Worm (Caenorhabditis elegans) whole organism, L4 larva: ENCODE measurements around the gene F59B10.3.

Experiments
- aha-1 ChIP-seq: fragments of 150-350 bp; peaks from one replicate; lab custom pipeline; 2014; ENCODE audit warnings: missing biosample characterization, missing genetic modification characterization
- ceh-44 ChIP-seq: fragments of 200-800 bp; sonication (Bioruptor generic); IDR thresholded peaks from 2 replicates; pipeline ENCODE4 v1.3.6; 2022; ENCODE audit warnings: missing genetic modification reagents, missing genetic modification characterization, missing compliant biosample characterization
- ceh-82 ChIP-seq: sonication (generic microtip); optimal IDR thresholded peaks from 2 replicates; lab custom pipeline; 2017; ENCODE audit warnings: missing biosample characterization, missing genetic modification characterization
- nhr-111 ChIP-seq: fragments of 200-800 bp; sonication (Bioruptor generic); optimal IDR thresholded peaks from 2 replicates; lab custom pipeline; 2018; ENCODE audit warnings: mild to moderate bottlenecking, missing genetic modification characterization, missing compliant biosample characterization
- nhr-237 ChIP-seq: sonication (generic microtip); optimal IDR thresholded peaks from 2 replicates; lab custom pipeline; 2017; ENCODE audit warnings: missing biosample characterization, missing genetic modification characterization
- nhr-76 ChIP-seq: fragments of 150-350 bp; optimal IDR thresholded peaks from 2 replicates; lab custom pipeline; 2014; ENCODE audit warnings: missing biosample characterization, missing genetic modification characterization
- nhr-77 ChIP-seq: fragments of 150-350 bp; optimal IDR thresholded peaks from 2 replicates; lab custom pipeline; 2014; ENCODE audit warnings: missing biosample characterization, missing genetic modification characterization
- pha-4 ChIP-seq, 2 experiments: fragments of 150-350 bp in 1 of 2; fragments of 200-800 bp in 1 of 2; sonication (Bioruptor generic) in 1 of 2; IDR thresholded peaks in 1 of 2; optimal IDR thresholded peaks in 1 of 2; 2 replicates each; pipeline versions ENCODE4 v1.3.6 to Lab custom; 2014 to 2022; ENCODE audit warnings: missing genetic modification characterization in 2 of 2, missing genetic modification reagents in 2 of 2, missing biosample characterization in 1 of 2, missing compliant biosample characterization in 1 of 2
- snpc-4 ChIP-seq: fragments of 150-350 bp; optimal IDR thresholded peaks from 2 replicates; lab custom pipeline; 2014; ENCODE audit warnings: missing biosample characterization, missing genetic modification characterization
- zfp-2 ChIP-seq: sonication (generic microtip); optimal IDR thresholded peaks from 2 replicates; lab custom pipeline; 2016; ENCODE audit warnings: mild to moderate bottlenecking, missing genetic modification characterization, missing compliant biosample characterization
- ztf-7 ChIP-seq: fragments of 150-350 bp; optimal IDR thresholded peaks from 2 replicates; lab custom pipeline; 2014; ENCODE audit warnings: missing biosample characterization, missing genetic modification characterization

DNA sequence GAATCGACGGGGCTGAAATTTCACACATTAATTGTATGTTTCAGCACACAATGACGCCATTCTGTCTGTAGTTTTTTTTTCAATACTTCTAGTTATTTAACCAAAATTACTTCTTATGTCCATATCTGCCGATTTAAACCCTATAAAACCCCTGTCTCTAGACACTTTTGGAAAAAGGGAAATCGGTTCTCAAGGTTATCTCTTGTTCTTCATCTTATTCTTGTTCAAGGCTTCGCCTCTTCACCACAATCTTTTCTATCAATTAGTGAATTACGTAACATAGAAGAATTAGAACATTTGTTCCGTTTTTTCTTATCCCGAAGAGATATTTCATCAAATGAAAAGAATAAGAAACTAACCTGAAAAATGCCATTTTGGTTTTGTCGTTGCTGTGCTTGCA lies 9.7 kb upstream of the F59B10.3 start:
- TF ChIP-seq pha-4 (GFP tag; IDR thresholded peaks at IDR 0.05; lab: Robert Waterston, UW) (no peak), pha-4 (tag; optimal IDR thresholded peaks at IDR 0.05; lab: Kevin White, UChicago) (no peak), nhr-111 (GFP tag; lab: Kevin White, UChicago) (no peak), ceh-82 (no peak), nhr-76 (tag; lab: Kevin White, UChicago) (no peak), aha-1 (no peak), nhr-77 (tag; lab: Kevin White, UChicago) (no peak), ceh-44 (GFP tag; lab: Robert Waterston, UW) (no peak), nhr-237 (tag; lab: Kevin White, UChicago) (no peak), ztf-7 (tag; lab: Kevin White, UChicago) (no peak), zfp-2 (tag; lab: Kevin White, UChicago) (no peak), snpc-4 (no peak)
